Fruit fly (Drosophila melanogaster): Measurements from ENCODE around the gene CG6749.
A peak's percentile ranks its signal among the peaks of the same experiment; 100 is the strongest.

Gene CG6749

DNA sequence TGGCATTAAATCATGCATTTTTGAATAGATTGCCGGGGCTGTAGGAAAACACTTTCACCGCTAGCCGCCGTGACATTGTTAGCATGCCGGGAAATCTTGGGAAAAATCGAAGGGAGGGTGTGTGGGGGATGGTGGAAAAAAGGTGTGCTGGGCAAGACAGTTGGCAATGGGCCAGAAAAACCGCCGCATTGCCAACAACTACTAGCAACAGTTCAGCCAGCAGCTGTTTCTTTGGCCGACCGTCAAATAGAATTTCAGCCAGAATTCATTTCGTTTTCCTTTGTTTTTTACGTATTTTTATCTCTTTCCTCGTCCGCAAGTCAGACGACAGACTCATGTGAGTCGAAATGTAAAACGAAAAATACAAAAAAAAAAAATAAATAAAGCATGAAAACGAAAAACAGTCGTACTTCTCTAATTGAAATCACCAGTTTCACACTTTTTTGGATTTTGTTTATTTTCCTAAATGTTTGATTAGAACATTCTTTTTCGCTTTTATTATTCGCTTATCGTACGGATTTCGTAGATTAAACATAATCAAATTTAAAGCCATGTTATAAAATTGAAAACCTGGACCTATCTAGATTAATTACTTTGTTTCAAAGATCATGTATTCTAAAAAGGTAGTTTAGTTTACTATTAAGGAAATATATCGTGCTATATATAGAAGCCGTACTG lies 42.7 kb downstream of the CG6749 start (continued):
- no peak for TF ChIP-seq CG1621 (tag; optimal IDR thresholded peaks at IDR 0.05)
- TF ChIP-seq CG3919 (GFP tag; optimal IDR thresholded peaks at IDR 0.05), result no peak
- TF ChIP-seq CG11294 (GFP tag; IDR thresholded peaks at IDR 0.05), result no peak
- no peak for TF ChIP-seq dac (GFP tag; optimal IDR thresholded peaks at IDR 0.05)
- TF ChIP-seq CG34406 (GFP tag; optimal IDR thresholded peaks at IDR 0.05), result no peak
- TF ChIP-seq CG10669 (GFP tag; optimal IDR thresholded peaks at IDR 0.05), result no peak
- peak; percentile 58 for TF ChIP-seq CG6276 (GFP tag; optimal IDR thresholded peaks at IDR 0.05)
- peak; percentile 12 for TF ChIP-seq acj6 (GFP tag; optimal IDR thresholded peaks at IDR 0.05)
- TF ChIP-seq CG15336 (GFP tag; IDR thresholded peaks at IDR 0.05), result peak; percentile 43
- TF ChIP-seq fd85E (GFP tag; optimal IDR thresholded peaks at IDR 0.05), result no peak
- TF ChIP-seq lz (GFP tag; optimal IDR thresholded peaks at IDR 0.05), result peak; percentile 12
- TF ChIP-seq Eip75B (GFP tag; optimal IDR thresholded peaks at IDR 0.05), result no peak
- no peak for TF ChIP-seq pdm3 (GFP tag; optimal IDR thresholded peaks at IDR 0.05)
- no peak for TF ChIP-seq Lpt (GFP tag; optimal IDR thresholded peaks at IDR 0.05)
- no peak for TF ChIP-seq CG32006 (GFP tag; optimal IDR thresholded peaks at IDR 0.05)
- TF ChIP-seq CG11762 (GFP tag; optimal IDR thresholded peaks at IDR 0.05; ENCODE audit: insufficient read depth), result no peak
- TF ChIP-seq CG6163 (GFP tag; IDR thresholded peaks at IDR 0.05), result no peak
- peak; percentile 47 for TF ChIP-seq Met (GFP tag; optimal IDR thresholded peaks at IDR 0.05)
- TF ChIP-seq cyc (GFP tag; optimal IDR thresholded peaks at IDR 0.05), result no peak
- TF ChIP-seq fkh (GFP tag; optimal IDR thresholded peaks at IDR 0.05), result no peak
- peak; percentile 22 for TF ChIP-seq CG31627 (GFP tag; optimal IDR thresholded peaks at IDR 0.05)
- TF ChIP-seq CG7368 (GFP tag; optimal IDR thresholded peaks at IDR 0.05), result no peak
- no peak for TF ChIP-seq CG11902 (GFP tag; optimal IDR thresholded peaks at IDR 0.05)
- no peak for TF ChIP-seq svp (GFP tag)
- TF ChIP-seq Blimp-1 (GFP tag; optimal IDR thresholded peaks at IDR 0.05), result no peak
- TF ChIP-seq CG6792 (GFP tag; optimal IDR thresholded peaks at IDR 0.05), result no peak
- peak; percentile 31 for TF ChIP-seq esn (GFP tag; optimal IDR thresholded peaks at IDR 0.05)
- TF ChIP-seq Sox14 (GFP tag; optimal IDR thresholded peaks at IDR 0.05), result peak; percentile 0
- TF ChIP-seq Sox15 (GFP tag; optimal IDR thresholded peaks at IDR 0.05), result no peak
- no peak for TF ChIP-seq Hr38 (GFP tag; optimal IDR thresholded peaks at IDR 0.05)
- TF ChIP-seq ss (GFP tag; optimal IDR thresholded peaks at IDR 0.05), result no peak
- TF ChIP-seq CG10631 (GFP tag; optimal IDR thresholded peaks at IDR 0.05), result no peak
- TF ChIP-seq CG8319 (GFP tag; optimal IDR thresholded peaks at IDR 0.05), result no peak
- TF ChIP-seq CG6854 (GFP tag; optimal IDR thresholded peaks at IDR 0.05), result no peak
- TF ChIP-seq CG4318 (GFP tag; optimal IDR thresholded peaks at IDR 0.05), result no peak
- no peak for TF ChIP-seq CG6808 (GFP tag; optimal IDR thresholded peaks at IDR 0.05)

DNA sequence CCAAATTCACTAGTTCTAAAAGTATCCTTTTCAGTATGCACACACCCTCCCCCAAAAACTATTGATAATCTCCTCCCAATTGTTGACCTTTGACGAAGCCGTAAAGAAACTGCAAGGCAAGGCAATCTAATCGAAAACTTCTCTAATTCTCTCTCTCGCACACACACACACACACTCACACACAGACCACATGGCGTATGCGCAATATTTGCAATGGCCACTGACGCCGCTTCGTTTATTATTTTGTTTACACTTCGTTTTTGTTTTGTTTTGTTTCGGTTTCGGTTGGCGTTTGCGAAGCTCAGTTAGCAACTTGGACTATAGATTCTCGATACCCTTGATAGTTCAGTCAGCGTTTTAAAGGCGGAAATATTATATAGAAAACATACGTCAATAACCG lies 43.8 kb downstream of the CG6749 start:
- peak; percentile 63 for TF ChIP-seq fkh (GFP tag; optimal IDR thresholded peaks at IDR 0.05)
- no peak for TF ChIP-seq Hr39 (GFP tag; optimal IDR thresholded peaks at IDR 0.05)
- TF ChIP-seq svp (GFP tag), result no peak
- TF ChIP-seq lz (GFP tag; optimal IDR thresholded peaks at IDR 0.05), result no peak
- no peak for TF ChIP-seq CG3032 (tag; optimal IDR thresholded peaks at IDR 0.05)
- TF ChIP-seq CG7368 (GFP tag; optimal IDR thresholded peaks at IDR 0.05), result no peak

DNA sequence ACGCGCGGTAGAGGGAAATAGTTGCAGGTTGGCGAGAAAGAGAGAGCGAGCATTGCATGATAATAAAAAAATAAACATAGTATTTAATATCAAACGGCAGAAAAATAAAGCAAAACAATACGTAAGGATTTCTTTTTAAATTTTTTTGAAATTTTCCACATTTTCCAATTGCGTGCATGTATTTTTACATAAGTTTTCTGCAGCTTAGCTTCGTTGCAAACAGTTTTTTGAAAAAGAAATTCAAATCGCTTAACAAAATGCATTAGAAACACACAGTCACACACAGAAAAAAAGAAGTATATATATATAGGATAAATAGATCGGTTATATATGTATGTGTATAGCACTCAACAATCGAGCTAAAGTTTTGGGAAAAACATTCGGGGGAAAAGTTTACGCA lies 44.9 kb downstream of the CG6749 start:
- TF ChIP-seq lz (GFP tag; optimal IDR thresholded peaks at IDR 0.05) (no peak), Hr4 (GFP tag; optimal IDR thresholded peaks at IDR 0.05) (no peak), Sox15 (GFP tag; optimal IDR thresholded peaks at IDR 0.05) (no peak), CG8119 (GFP tag; IDR thresholded peaks at IDR 0.05) (no peak), ss (GFP tag; optimal IDR thresholded peaks at IDR 0.05) (no peak), CG3919 (GFP tag; optimal IDR thresholded peaks at IDR 0.05) (no peak), Hr38 (GFP tag; optimal IDR thresholded peaks at IDR 0.05) (no peak)
